Worm (Caenorhabditis elegans) whole organism, L3 larva: ENCODE measurements around the gene atf-4.

Source experiments
- elt-3 ChIP-seq, 3 experiments: fragments of 150-350 bp in 1 of 3; sonication (generic microtip) in 2 of 3; optimal IDR thresholded peaks; 2 replicates in 2 of 3; 4 replicates in 1 of 3; lab custom pipeline; 2014 to 2017; ENCODE audit warnings: missing biosample characterization in 3 of 3, missing genetic modification characterization in 3 of 3
- fkh-10 ChIP-seq: sonication (generic microtip); optimal IDR thresholded peaks from 2 replicates; lab custom pipeline; 2017; ENCODE audit warnings: missing biosample characterization, missing genetic modification reagents, missing genetic modification characterization
- fkh-2 ChIP-seq: fragments of 150-350 bp; optimal IDR thresholded peaks from 2 replicates; lab custom pipeline; 2014; ENCODE audit warnings: missing biosample characterization, missing genetic modification reagents, missing genetic modification characterization
- unc-39 ChIP-seq: sonication (generic microtip); optimal IDR thresholded peaks from 4 replicates; lab custom pipeline; 2017; ENCODE audit warnings: missing biosample characterization, missing genetic modification characterization
- ztf-11 ChIP-seq: fragments of 150-350 bp; optimal IDR thresholded peaks from 2 replicates; lab custom pipeline; 2014; ENCODE audit warnings: missing biosample characterization, missing genetic modification characterization

- no peak for TF ChIP-seq unc-39 (tag; lab: Kevin White, UChicago)
- TF ChIP-seq fkh-10 (GFP tag; lab: Kevin White, UChicago) = no peak
- TF ChIP-seq ztf-11 = no peak
- TF ChIP-seq fkh-2 = no peak
- TF ChIP-seq elt-3 (tag; optimal IDR thresholded peaks at IDR 0.05; lab: Kevin White, UChicago) = no peak
These were observed 4.8 kb upstream of the atf-4 start for ce11 chrX:14815412-14815811.
